Fruit fly (Drosophila melanogaster): ENCODE results near the gene PolI.

- TF ChIP-seq CG6854 (GFP tag; optimal IDR thresholded peaks at IDR 0.05) (no peak), CG7357 (GFP tag; IDR thresholded peaks at IDR 0.05) (no peak), CG18619 (GFP tag; optimal IDR thresholded peaks at IDR 0.05) (no peak), Bgb (GFP tag; IDR thresholded peaks at IDR 0.05; ENCODE audit: partially characterized antibody) (no peak), gsb (GFP tag; IDR thresholded peaks at IDR 0.05) (no peak), CG1529 (GFP tag; optimal IDR thresholded peaks at IDR 0.05) (no peak), CG12299 (tag; optimal IDR thresholded peaks at IDR 0.05) (no peak), trem (tag; optimal IDR thresholded peaks at IDR 0.05) (no peak), Abd-B (GFP tag; optimal IDR thresholded peaks at IDR 0.05) (no peak), crp (GFP tag; optimal IDR thresholded peaks at IDR 0.05) (no peak), Dll (GFP tag; IDR thresholded peaks at IDR 0.05; ENCODE audit: partially characterized antibody) (no peak), org-1 (GFP tag; optimal IDR thresholded peaks at IDR 0.05) (no peak), grn (GFP tag; optimal IDR thresholded peaks at IDR 0.05) (peak; percentile 67)
Observed at dm6 chr3R:8223074-8223597, 10.2 kb upstream of the PolI start.
